Worm (Caenorhabditis elegans) whole organism, midembryonic: ENCODE results near the gene F55C9.6.

Source experiments
- cog-1 ChIP-seq: sonication (generic microtip); optimal IDR thresholded peaks from 2 replicates; lab custom pipeline; 2016; ENCODE audit warnings: missing genetic modification characterization, missing compliant biosample characterization
- med-1 ChIP-seq: sonication (generic microtip); optimal IDR thresholded peaks from 2 replicates; lab custom pipeline; 2017; ENCODE audit warnings: missing genetic modification characterization, mild to moderate bottlenecking, missing compliant biosample characterization, antibody characterized with exemption, missing genetic modification reagents; ENCODE audit not compliant: insufficient read depth
- ref-1 ChIP-seq: fragments of 200-800 bp; sonication (Bioruptor generic); conservative IDR thresholded peaks from 2 replicates; pipeline ENCODE4 v1.3.6; 2022; ENCODE audit warnings: missing genetic modification reagents, missing genetic modification characterization, missing compliant biosample characterization
- tab-1 ChIP-seq: fragments of 200-800 bp; sonication (Bioruptor generic); IDR thresholded peaks from 2 replicates; pipeline ENCODE4 v1.3.6; 2022; ENCODE audit warnings: missing genetic modification characterization, missing compliant biosample characterization
- ztf-23 ChIP-seq: fragments of 200-800 bp; sonication (Bioruptor generic); IDR thresholded peaks from 2 replicates; pipeline ENCODE4 v1.3.6; 2022; ENCODE audit warnings: missing genetic modification reagents, missing genetic modification characterization, missing compliant biosample characterization

- no peak for TF ChIP-seq ref-1 (GFP tag; lab: Robert Waterston, UW)
- TF ChIP-seq ztf-23 (GFP tag; lab: Robert Waterston, UW): no peak
- TF ChIP-seq cog-1 (tag; lab: Kevin White, UChicago): no peak
- TF ChIP-seq tab-1: no peak
- TF ChIP-seq med-1 (GFP tag; lab: Kevin White, UChicago): no peak
These were observed 13.0 kb upstream of the F55C9.6 start, which contains the start of gene F55C9.11 for ce11 chrV:19309591-19309990.
